Fruit fly (Drosophila melanogaster) S2 (cell line): ENCODE measurements around the gene CG31777.

ENCODE experiments used
- CG8478 ChIP-seq: fragments of >200 bp; optimal IDR thresholded peaks from 2 replicates; lab custom pipeline; 2018
- CTCF ChIP-seq, 2 experiments: fragments of >200 bp; optimal IDR thresholded peaks; 2 replicates each; lab custom pipeline; 2018

CG31777 gene

DNA sequence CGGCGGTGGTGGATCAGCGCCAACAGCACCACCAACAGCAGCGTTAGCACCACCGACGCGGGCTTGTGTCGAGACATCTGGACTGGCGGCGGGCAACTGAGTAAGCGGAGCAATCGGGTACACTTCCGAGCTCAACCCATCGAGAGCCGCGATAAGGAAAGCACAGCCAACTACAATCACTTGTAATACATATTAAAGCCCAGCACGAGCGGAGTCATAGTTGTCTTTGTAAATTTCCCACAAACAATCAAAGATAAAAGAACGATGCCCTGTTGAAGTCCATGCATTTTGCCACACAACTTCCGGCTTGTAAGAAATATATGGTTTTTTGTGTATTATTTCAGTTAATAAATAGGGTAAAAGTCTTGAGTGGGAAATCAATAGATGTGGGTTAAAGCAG is at the start of gene CG31777:
CG31777 (minus strand) TSS at position 101 of the 400 bp plus-strand sequence.
- TF ChIP-seq CG8478 (lab: Kevin White, UChicago) (no peak), CTCF (optimal IDR thresholded peaks at IDR 0.05; lab: Kevin White, UChicago) (no peak)

DNA sequence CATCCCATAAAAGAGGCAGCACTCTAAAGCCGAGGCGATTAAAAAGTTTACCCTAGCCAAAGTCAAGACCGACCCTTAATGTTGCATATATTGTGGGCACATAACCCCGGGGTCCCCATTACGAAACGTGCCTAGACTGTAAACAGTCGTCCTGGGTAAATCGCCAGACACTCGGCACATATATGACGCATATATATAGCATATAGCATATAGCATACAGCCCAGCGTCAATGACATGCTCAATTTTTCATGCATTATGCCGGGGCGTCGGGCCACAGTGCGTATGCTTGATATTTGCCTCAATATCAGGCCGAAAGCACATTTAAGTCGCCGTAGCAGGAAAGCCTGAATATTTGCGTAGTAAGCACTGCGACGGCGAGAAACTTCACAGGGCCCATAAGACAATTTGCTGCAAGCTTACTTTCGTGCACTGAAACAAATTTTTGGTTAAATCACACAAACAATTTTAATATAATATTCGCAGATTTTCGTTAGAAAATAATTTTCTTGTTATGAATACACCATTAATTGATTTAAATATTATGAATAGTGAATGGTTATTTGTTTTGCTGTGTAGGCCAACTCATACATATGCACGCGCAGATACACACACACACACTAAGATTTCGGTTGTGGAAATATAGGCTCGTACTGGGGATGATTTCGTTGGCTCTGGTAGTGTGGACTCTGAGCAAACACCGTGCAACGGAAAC is 48.1 kb upstream of the CG31777 start:
- TF ChIP-seq CTCF (optimal IDR thresholded peaks at IDR 0.05; lab: Kevin White, UChicago): no peak
- TF ChIP-seq CG8478 (lab: Kevin White, UChicago): no peak

DNA sequence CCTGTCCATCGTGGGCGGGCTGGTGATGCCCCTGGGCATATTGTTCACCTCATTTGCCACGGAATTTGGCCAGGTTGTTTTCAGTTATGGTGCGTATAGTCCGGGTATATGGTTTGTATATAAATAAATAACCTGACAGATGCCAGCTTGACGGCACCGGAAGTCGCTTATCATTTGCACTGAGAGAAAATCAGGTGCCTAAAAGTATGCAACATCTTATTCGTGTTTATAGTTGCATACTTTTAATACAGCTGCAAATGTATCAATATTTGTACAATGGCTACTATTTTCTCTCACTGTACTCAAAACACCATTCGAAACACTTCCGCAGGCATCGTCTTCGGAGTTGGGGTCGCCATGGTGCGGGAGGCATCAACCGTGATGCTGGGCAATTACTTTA is 41.8 kb upstream of the CG31777 start:
- no peak for TF ChIP-seq CG8478 (lab: Kevin White, UChicago)
- TF ChIP-seq CTCF (optimal IDR thresholded peaks at IDR 0.05; lab: Kevin White, UChicago): no peak

DNA sequence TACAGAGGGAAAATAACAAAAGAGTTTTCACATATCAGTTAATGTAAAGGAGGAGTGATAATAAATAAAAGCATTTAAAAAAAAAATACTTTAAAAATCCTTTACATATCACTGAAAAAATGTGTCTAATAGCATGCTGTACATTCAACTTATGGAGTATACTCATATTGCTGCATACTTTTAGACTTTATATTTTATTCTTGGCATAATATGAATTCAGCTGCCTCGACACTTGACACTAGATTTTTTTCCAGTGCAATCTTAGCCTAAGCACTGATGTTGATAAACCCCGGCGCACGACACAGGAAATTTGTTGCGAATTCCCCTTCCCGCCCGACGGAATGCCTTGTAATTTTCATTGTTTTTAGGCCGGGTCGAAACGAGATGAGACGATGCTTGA is 33.6 kb upstream of the CG31777 start:
- TF ChIP-seq CTCF (optimal IDR thresholded peaks at IDR 0.05; lab: Kevin White, UChicago) (no peak), CG8478 (lab: Kevin White, UChicago) (no peak)

DNA sequence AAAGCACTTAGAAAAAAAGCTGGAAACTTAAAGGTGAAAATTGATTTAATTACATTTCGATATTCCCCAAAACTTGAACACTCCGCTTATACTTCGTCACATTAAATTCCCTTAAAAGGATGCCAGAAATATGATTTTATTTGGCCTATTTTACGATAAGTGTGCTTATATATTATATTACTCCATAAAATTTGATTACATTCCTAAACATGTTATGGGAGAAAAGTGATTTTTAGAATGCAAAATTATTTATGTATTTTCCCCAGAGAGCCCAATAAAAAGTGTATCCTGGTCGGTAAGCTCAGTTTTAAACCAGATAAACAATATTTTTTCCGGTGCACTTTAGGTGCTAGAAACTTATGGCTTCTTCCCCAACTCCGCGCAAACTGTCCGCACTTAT is 30.8 kb upstream of the CG31777 start:
- TF ChIP-seq CG8478 (lab: Kevin White, UChicago) (no peak), CTCF (optimal IDR thresholded peaks at IDR 0.05; lab: Kevin White, UChicago) (no peak)

DNA sequence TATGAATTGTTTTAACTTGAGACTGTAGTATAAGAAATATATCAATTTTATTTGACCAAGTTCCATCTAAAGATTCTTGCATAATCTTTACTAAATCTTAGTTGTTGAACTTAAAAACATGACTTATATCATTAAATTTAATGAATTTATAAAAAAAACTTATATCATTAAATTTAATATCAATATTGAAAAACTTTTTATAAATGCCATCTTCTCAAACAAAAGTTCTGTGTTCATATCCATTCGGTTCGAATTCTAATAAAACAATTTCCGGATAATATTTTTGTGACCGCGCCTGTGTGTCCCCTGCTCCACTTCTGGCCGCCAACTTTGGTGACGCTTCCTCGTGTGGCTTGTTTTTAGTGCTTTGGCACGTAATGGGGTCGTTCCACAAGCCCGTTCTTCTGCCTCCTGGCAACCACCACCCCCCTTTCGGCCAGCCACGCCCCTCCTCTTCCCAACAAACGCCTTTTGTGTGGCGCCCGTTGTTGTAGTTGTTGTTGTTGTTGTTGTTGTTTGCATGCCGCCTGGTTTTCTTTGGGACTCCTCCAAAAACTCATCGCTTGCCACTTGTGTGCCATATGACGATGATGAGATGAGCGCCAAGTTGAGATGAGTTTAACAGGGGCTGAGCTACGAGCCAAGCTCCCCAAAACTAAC is 30.3 kb upstream of the CG31777 start:
- TF ChIP-seq CTCF (optimal IDR thresholded peaks at IDR 0.05; lab: Kevin White, UChicago) (no peak), CG8478 (lab: Kevin White, UChicago) (no peak)

- TF ChIP-seq CTCF (optimal IDR thresholded peaks at IDR 0.05; lab: Kevin White, UChicago): no peak
- no peak for TF ChIP-seq CG8478 (lab: Kevin White, UChicago)
These were observed 24.2 kb upstream of the CG31777 start for dm6 chr2L:3731055-3731454.

DNA sequence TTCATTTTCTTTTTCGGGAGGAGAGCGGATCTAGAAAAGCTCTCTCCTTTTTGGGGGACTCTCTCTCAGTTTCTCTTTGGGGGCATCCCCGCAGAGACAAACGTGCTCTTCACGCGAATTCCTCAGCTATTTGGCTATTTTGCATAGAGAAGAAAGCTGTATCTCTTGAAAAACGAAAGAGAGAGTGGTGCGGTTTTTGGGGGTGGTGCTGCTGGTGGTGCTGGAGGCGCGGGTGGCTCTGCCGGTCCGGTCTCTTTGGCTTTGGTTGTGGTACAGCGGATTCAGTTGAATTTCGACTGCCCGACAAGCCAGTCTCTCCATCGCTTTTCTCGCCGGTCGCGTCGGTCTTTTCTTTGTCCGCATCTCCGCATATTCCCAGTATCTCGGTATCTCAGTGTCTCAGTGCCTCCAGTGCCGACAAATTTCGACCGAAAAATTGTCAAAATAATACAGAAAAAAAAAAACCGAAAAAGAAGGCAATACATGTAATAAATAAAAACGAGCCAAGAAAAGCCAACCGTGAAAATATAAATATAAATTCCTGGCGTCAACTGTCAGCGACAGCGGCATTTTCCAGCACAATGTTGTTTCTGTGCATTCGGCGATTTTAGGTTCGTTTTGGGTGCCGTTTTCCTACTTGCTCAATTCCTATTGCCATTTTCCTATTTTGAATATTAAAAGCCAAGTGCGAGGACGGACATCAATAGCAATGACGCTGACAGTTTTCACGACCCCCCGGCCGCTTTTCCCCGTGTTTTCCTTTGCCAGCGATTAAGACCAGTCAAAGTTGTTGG is 23.5 kb upstream of the CG31777 start, which contains the start of gene CG10019:
CG10019 (plus strand) TSS at position 285 of the 794 bp plus-strand sequence.
- TF ChIP-seq CG8478 (lab: Kevin White, UChicago) (no peak), CTCF (optimal IDR thresholded peaks at IDR 0.05; lab: Kevin White, UChicago) (no peak)

dm6 chr2L:3729635-3730034 is 22.8 kb upstream of the CG31777 start:
- TF ChIP-seq CTCF (optimal IDR thresholded peaks at IDR 0.05; lab: Kevin White, UChicago) (no peak), CG8478 (lab: Kevin White, UChicago) (no peak)

- no peak for TF ChIP-seq CTCF (optimal IDR thresholded peaks at IDR 0.05; lab: Kevin White, UChicago)
- no peak for TF ChIP-seq CG8478 (lab: Kevin White, UChicago)
These were observed 12.6 kb upstream of the CG31777 start for dm6 chr2L:3719414-3719959.

DNA sequence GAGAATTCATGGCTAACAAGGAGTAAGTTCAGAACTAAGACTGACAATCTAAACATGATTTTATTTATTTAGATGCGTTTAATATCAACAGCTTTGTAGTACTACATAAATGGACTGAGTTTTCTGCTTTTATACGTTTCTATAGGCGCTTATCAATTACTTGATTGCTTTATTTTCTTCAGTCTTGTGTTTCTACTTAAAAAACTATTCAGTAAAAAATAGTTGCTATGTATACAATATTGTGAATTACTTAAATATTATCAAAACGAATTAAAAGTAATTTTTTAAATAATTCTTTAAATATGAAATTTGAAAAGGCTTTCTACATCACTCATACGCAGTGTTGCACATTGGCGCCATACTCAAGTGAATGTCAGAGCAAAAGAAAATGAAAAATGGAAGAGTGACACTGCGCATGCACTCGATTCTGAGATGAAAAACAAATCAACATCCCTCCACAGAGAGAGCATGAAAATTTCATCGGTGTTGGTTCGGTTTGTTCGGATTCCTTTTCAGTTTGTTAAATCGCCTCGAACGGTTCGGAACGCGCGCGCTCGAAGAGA is 10.9 kb upstream of the CG31777 start, which contains the start of the genes lectin-24A and Shaw:
lectin-24A (minus strand) TSS at position 101 of the 563 bp plus-strand sequence.
Shaw (plus strand) TSS at position 513 of the 563 bp plus-strand sequence.
- TF ChIP-seq CTCF (optimal IDR thresholded peaks at IDR 0.05; lab: Kevin White, UChicago) (no peak), CG8478 (lab: Kevin White, UChicago) (no peak)

DNA sequence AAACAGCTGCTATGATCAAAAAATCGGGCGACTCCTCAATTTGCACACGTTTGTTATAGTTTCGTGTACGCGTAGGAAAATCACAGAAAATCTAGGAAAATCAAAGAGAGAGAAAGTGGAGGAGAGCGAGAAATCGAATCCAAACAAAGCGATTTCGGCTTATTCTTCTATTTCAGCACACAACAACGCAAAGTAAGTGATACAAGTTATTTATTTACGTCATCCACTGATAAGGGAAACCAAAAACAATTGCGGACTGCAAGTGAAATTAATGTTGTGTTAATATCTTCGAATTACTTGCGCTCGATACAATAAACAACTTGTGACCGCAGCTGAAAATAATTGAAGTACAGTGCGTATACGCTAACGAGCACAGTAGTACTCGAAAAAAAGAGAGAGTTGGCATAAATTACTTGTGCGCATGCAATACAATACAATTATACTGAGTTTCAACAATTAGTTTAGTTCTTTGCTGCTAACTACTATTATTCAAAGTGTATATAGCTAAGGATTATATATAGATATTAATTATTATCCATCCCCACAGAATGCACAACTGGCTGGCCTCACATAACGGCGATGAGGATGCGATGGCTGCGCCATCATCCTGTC is 6.8 kb upstream of the CG31777 start:
- no peak for TF ChIP-seq CG8478 (lab: Kevin White, UChicago)
- no peak for TF ChIP-seq CTCF (optimal IDR thresholded peaks at IDR 0.05; lab: Kevin White, UChicago)

DNA sequence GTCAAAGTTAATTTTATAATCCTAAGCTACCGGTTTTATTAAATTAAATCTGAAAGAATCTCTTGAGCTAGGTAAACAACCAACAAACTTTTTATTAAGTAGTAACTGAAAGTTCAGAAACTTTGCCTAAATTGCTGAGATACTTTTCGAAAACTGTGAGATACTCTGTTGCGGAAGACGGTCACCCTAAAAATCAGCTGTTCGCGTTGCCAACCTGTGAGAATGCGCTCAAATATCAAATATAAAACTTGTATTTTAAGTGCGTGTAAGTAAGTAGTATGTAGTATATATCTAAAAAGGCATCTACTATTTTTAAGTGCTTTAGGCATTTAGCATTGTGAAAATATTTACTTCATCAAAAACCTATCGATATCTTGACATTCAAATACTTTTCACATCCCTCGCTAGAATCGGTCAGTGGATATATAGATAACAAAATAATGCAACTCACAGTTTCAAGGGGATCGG is 6.1 kb upstream of the CG31777 start, which contains the start of the genes CG31955 and CG2818:
CG31955 (minus strand) TSS at position 157 of the 468 bp plus-strand sequence.
CG2818 (plus strand) TSS at position 412 of the 468 bp plus-strand sequence.
- no peak for TF ChIP-seq CTCF (optimal IDR thresholded peaks at IDR 0.05; lab: Kevin White, UChicago)
- TF ChIP-seq CG8478 (lab: Kevin White, UChicago): no peak
